Worm (Caenorhabditis elegans) whole organism, L1 larva: ENCODE results near the gene srh-145.

Source experiments
- Y116A8C.19 ChIP-seq: sonication (generic microtip); optimal IDR thresholded peaks from 2 replicates; lab custom pipeline; 2016; ENCODE audit warnings: missing compliant biosample characterization, missing genetic modification characterization, borderline replicate concordance
- aha-1 ChIP-seq: fragments of 150-350 bp; optimal IDR thresholded peaks from 2 replicates; lab custom pipeline; 2014; ENCODE audit warnings: missing biosample characterization, missing genetic modification characterization
- aly-2 ChIP-seq: fragments of 150-350 bp; optimal IDR thresholded peaks from 2 replicates; lab custom pipeline; 2014; ENCODE audit warnings: missing biosample characterization, missing genetic modification characterization
- ama-1 ChIP-seq: fragments of 150-350 bp; optimal IDR thresholded peaks from 2 replicates; lab custom pipeline; 2014
- blmp-1 ChIP-seq: fragments of 150-350 bp; optimal IDR thresholded peaks from 2 replicates; lab custom pipeline; 2014; ENCODE audit warnings: missing biosample characterization, missing genetic modification characterization
- ceh-63 ChIP-seq: fragments of 200-800 bp; sonication (Bioruptor generic); optimal IDR thresholded peaks from 2 replicates; lab custom pipeline; 2018; ENCODE audit warnings: mild to moderate bottlenecking, missing genetic modification characterization, missing compliant biosample characterization
- ceh-82 ChIP-seq, 3 experiments: fragments of 150-350 bp in 1 of 3; sonication (generic microtip) in 2 of 3; optimal IDR thresholded peaks; 2 replicates each; lab custom pipeline; 2014 to 2017; ENCODE audit warnings: missing biosample characterization in 3 of 3, missing genetic modification characterization in 3 of 3
- ceh-88 ChIP-seq: fragments of 200-800 bp; sonication (Bioruptor generic); IDR thresholded peaks from 2 replicates; pipeline ENCODE4 v1.3.6; 2022; ENCODE audit warnings: missing genetic modification characterization, missing compliant biosample characterization
- efl-1 ChIP-seq, 4 experiments: fragments of 150-350 bp; optimal IDR thresholded peaks in 3 of 4; peaks in 1 of 4; 1 replicate in 1 of 4; 2 replicates in 3 of 4; lab custom pipeline; 2014; ENCODE audit warnings: missing biosample characterization in 2 of 4, missing genetic modification characterization in 2 of 4, missing genetic modification reagents in 2 of 4
- efl-3 ChIP-seq: fragments of 200-800 bp; sonication (Bioruptor generic); optimal IDR thresholded peaks from 2 replicates; lab custom pipeline; 2018; ENCODE audit warnings: mild to moderate bottlenecking, missing genetic modification characterization, missing compliant biosample characterization
- egl-27 ChIP-seq, 2 experiments: fragments of 150-350 bp in 1 of 2; sonication (generic microtip); optimal IDR thresholded peaks; 3 replicates each; lab custom pipeline; 2017 to 2018; ENCODE audit warnings: missing biosample characterization in 2 of 2, missing genetic modification characterization in 2 of 2, missing genetic modification reagents in 2 of 2
- elt-2 ChIP-seq: sonication (generic microtip); optimal IDR thresholded peaks from 2 replicates; lab custom pipeline; 2016; ENCODE audit warnings: missing genetic modification characterization, mild to moderate bottlenecking, inconsistent platforms, missing compliant biosample characterization, missing genetic modification reagents
- ets-5 ChIP-seq: fragments of 200-800 bp; sonication (Bioruptor generic); IDR thresholded peaks from 2 replicates; pipeline ENCODE4 v1.3.6; 2022; ENCODE audit warnings: missing genetic modification characterization, missing compliant biosample characterization
- fkh-4 ChIP-seq: sonication (generic microtip); optimal IDR thresholded peaks from 2 replicates; lab custom pipeline; 2016; ENCODE audit warnings: missing compliant biosample characterization, missing genetic modification characterization, borderline replicate concordance
- fkh-8 ChIP-seq: sonication (generic microtip); optimal IDR thresholded peaks from 2 replicates; lab custom pipeline; 2016; ENCODE audit warnings: mild to moderate bottlenecking, missing genetic modification characterization, missing compliant biosample characterization
- fos-1 ChIP-seq: fragments of 150-350 bp; optimal IDR thresholded peaks from 2 replicates; lab custom pipeline; 2014; ENCODE audit warnings: missing biosample characterization, missing genetic modification characterization
- hlh-17 ChIP-seq: fragments of 200-800 bp; sonication (Bioruptor generic); optimal IDR thresholded peaks from 2 replicates; lab custom pipeline; 2018; ENCODE audit warnings: missing genetic modification characterization, mild to moderate bottlenecking, missing compliant biosample characterization, moderate library complexity, borderline replicate concordance
- hpl-2 ChIP-seq: fragments of 150-350 bp; optimal IDR thresholded peaks from 2 replicates; lab custom pipeline; 2014; ENCODE audit warnings: missing biosample characterization, missing genetic modification reagents, missing genetic modification characterization
- irx-1 ChIP-seq: sonication (generic microtip); optimal IDR thresholded peaks from 2 replicates; lab custom pipeline; 2016; ENCODE audit warnings: missing genetic modification characterization, missing compliant biosample characterization
- isw-1 ChIP-seq: fragments of 200-800 bp; sonication (Bioruptor generic); IDR thresholded peaks from 2 replicates; pipeline ENCODE4 v1.3.6; 2022; ENCODE audit warnings: missing genetic modification characterization, missing compliant biosample characterization
- lin-13 ChIP-seq: fragments of 150-350 bp; optimal IDR thresholded peaks from 2 replicates; lab custom pipeline; 2014; ENCODE audit warnings: missing biosample characterization, missing genetic modification reagents, missing genetic modification characterization
- lin-15B ChIP-seq: fragments of 150-350 bp; sonication (generic microtip); optimal IDR thresholded peaks from 3 replicates; lab custom pipeline; 2014; ENCODE audit warnings: missing biosample characterization, missing genetic modification characterization
- lin-39 ChIP-seq: fragments of 150-350 bp; optimal IDR thresholded peaks from 2 replicates; lab custom pipeline; 2014; ENCODE audit warnings: missing biosample characterization, missing genetic modification reagents, missing genetic modification characterization
- lir-3 ChIP-seq: sonication (generic microtip); optimal IDR thresholded peaks from 2 replicates; lab custom pipeline; 2016; ENCODE audit warnings: mild to moderate bottlenecking, missing genetic modification characterization, moderate library complexity, missing compliant biosample characterization; ENCODE audit not compliant: poor library complexity
- lsy-2 ChIP-seq, 2 experiments: fragments of 150-350 bp; optimal IDR thresholded peaks; 2 replicates each; lab custom pipeline; 2014; ENCODE audit warnings: missing biosample characterization in 2 of 2, missing genetic modification characterization in 2 of 2
- mep-1 ChIP-seq: fragments of 150-350 bp; optimal IDR thresholded peaks from 2 replicates; lab custom pipeline; 2014; ENCODE audit warnings: missing biosample characterization, missing genetic modification characterization
- nhr-11 ChIP-seq: fragments of 150-350 bp; optimal IDR thresholded peaks from 2 replicates; lab custom pipeline; 2014; ENCODE audit warnings: missing biosample characterization, missing genetic modification characterization
- nhr-12 ChIP-seq: sonication (generic microtip); optimal IDR thresholded peaks from 2 replicates; lab custom pipeline; 2017; ENCODE audit warnings: missing biosample characterization, missing genetic modification characterization
- nhr-20 ChIP-seq: sonication (generic microtip); optimal IDR thresholded peaks from 2 replicates; lab custom pipeline; 2016; ENCODE audit warnings: mild to moderate bottlenecking, missing genetic modification characterization, missing compliant biosample characterization
- nhr-237 ChIP-seq: fragments of 150-350 bp; optimal IDR thresholded peaks from 2 replicates; lab custom pipeline; 2014; ENCODE audit warnings: missing biosample characterization, missing genetic modification characterization
- nhr-47 ChIP-seq: sonication (generic microtip); optimal IDR thresholded peaks from 2 replicates; lab custom pipeline; 2016; ENCODE audit warnings: mild to moderate bottlenecking, missing genetic modification characterization, moderate library complexity, missing compliant biosample characterization
- nhr-77 ChIP-seq: fragments of 150-350 bp; optimal IDR thresholded peaks from 2 replicates; lab custom pipeline; 2014; ENCODE audit warnings: missing biosample characterization, missing genetic modification characterization
- nhr-84 ChIP-seq: sonication (generic microtip); optimal IDR thresholded peaks from 2 replicates; lab custom pipeline; 2017; ENCODE audit warnings: missing biosample characterization, missing genetic modification characterization
- nhr-85 ChIP-seq: sonication (generic microtip); peaks from one replicate; lab custom pipeline; 2016; ENCODE audit warnings: missing genetic modification characterization, inconsistent platforms, missing compliant biosample characterization
- nhr-90 ChIP-seq: sonication (generic microtip); optimal IDR thresholded peaks from 2 replicates; lab custom pipeline; 2016; ENCODE audit warnings: mild to moderate bottlenecking, missing genetic modification characterization, missing compliant biosample characterization; ENCODE audit not compliant: poor library complexity
- pax-3 ChIP-seq: fragments of 200-800 bp; sonication (Bioruptor generic); optimal IDR thresholded peaks from 2 replicates; lab custom pipeline; 2018; ENCODE audit warnings: mild to moderate bottlenecking, missing genetic modification characterization, moderate library complexity, missing compliant biosample characterization
- rnt-1 ChIP-seq: sonication (generic microtip); optimal IDR thresholded peaks from 2 replicates; lab custom pipeline; 2016; ENCODE audit warnings: mild to moderate bottlenecking, missing genetic modification characterization, moderate library complexity, missing compliant biosample characterization
- snpc-4 ChIP-seq: fragments of 150-350 bp; optimal IDR thresholded peaks from 2 replicates; lab custom pipeline; 2014; ENCODE audit warnings: missing biosample characterization, missing genetic modification characterization
- sptf-1 ChIP-seq: fragments of 150-350 bp; optimal IDR thresholded peaks from 2 replicates; lab custom pipeline; 2014; ENCODE audit warnings: missing biosample characterization, missing genetic modification characterization
- unc-130 ChIP-seq: fragments of 150-350 bp; optimal IDR thresholded peaks from 2 replicates; lab custom pipeline; 2017; ENCODE audit warnings: missing biosample characterization, missing genetic modification characterization, inconsistent platforms
- unc-86 ChIP-seq: sonication (generic microtip); optimal IDR thresholded peaks from 2 replicates; lab custom pipeline; 2016; ENCODE audit warnings: missing genetic modification characterization, missing compliant biosample characterization
- zip-4 ChIP-seq: fragments of 200-800 bp; sonication (Bioruptor generic); optimal IDR thresholded peaks from 2 replicates; lab custom pipeline; 2018; ENCODE audit warnings: mild to moderate bottlenecking, missing genetic modification characterization, moderate library complexity, missing compliant biosample characterization
- ztf-11 ChIP-seq, 2 experiments: sonication (generic microtip); optimal IDR thresholded peaks; 2 replicates each; lab custom pipeline; 2016 to 2017; ENCODE audit warnings: missing genetic modification characterization in 2 of 2, missing biosample characterization in 1 of 2, missing compliant biosample characterization in 1 of 2
- ztf-4 ChIP-seq: fragments of 150-350 bp; optimal IDR thresholded peaks from 2 replicates; lab custom pipeline; 2014; ENCODE audit warnings: missing biosample characterization, missing genetic modification characterization

The srh-145 gene

ce11 chrV:16403974-16404373 lies 6.5 kb upstream of the srh-145 start, which contains the start of gene syp-1:
TSS of gene syp-1 (plus strand) at chrV:16404274.
- TF ChIP-seq aha-1 (tag; lab: Kevin White, UChicago) (no peak), ztf-4 (tag; lab: Kevin White, UChicago) (no peak), nhr-77 (tag; lab: Kevin White, UChicago) (no peak), nhr-237 (no peak), nhr-90 (tag; lab: Kevin White, UChicago) (no peak), lin-13 (GFP tag; lab: Kevin White, UChicago) (no peak), nhr-12 (tag; lab: Kevin White, UChicago) (no peak), elt-2 (tag; lab: Kevin White, UChicago) (no peak), rnt-1 (no peak), nhr-11 (no peak), nhr-84 (tag; lab: Kevin White, UChicago) (no peak), Y116A8C.19 (tag; lab: Kevin White, UChicago) (no peak), fkh-8 (tag; lab: Kevin White, UChicago) (no peak), lin-15B (tag; lab: Kevin White, UChicago) (no peak), snpc-4 (no peak)

ce11 chrV:16405366-16405765 lies 5.1 kb upstream of the srh-145 start:
- TF ChIP-seq ceh-63 (no peak), snpc-4 (no peak), blmp-1 (tag; lab: Kevin White, UChicago) (no peak), ama-1 (lab: Kevin White, UChicago) (no peak), efl-1 (optimal IDR thresholded peaks at IDR 0.05; lab: Kevin White, UChicago) (peak in 1 of 2 experiments; percentile 85), efl-1 (GFP tag; optimal IDR thresholded peaks at IDR 0.05 in 1 of 2; lab: Kevin White, UChicago) (no peak), fos-1 (tag; lab: Kevin White, UChicago) (no peak), aly-2 (tag; lab: Kevin White, UChicago) (no peak), zip-4 (no peak)

- TF ChIP-seq lir-3 (tag; lab: Kevin White, UChicago) (no peak), fkh-4 (tag; lab: Kevin White, UChicago) (no peak), Y116A8C.19 (tag; lab: Kevin White, UChicago) (no peak), lin-15B (tag; lab: Kevin White, UChicago) (no peak), lsy-2 (tag; optimal IDR thresholded peaks at IDR 0.05; lab: Kevin White, UChicago) (no peak), isw-1 (GFP tag; lab: Robert Waterston, UW) (no peak), ceh-88 (no peak), unc-130 (tag; lab: Kevin White, UChicago) (no peak), egl-27 (tag; optimal IDR thresholded peaks at IDR 0.05; lab: Kevin White, UChicago) (no peak), nhr-20 (tag; lab: Kevin White, UChicago) (no peak), unc-86 (tag; lab: Kevin White, UChicago) (no peak), hpl-2 (no peak), sptf-1 (tag; lab: Kevin White, UChicago) (no peak), ztf-11 (tag; optimal IDR thresholded peaks at IDR 0.05; lab: Kevin White, UChicago) (no peak), ceh-63 (no peak), lin-39 (tag; lab: Kevin White, UChicago) (no peak)
Measured at ce11 chrV:16406357-16406756, 4.2 kb upstream of the srh-145 start.

ce11 chrV:16407663-16408062 lies 2.9 kb upstream of the srh-145 start, which contains the start of gene F26D2.3:
TSS of gene F26D2.3 (plus strand) at chrV:16407963.
- no peak for TF ChIP-seq fkh-4 (tag; lab: Kevin White, UChicago)
- no peak for TF ChIP-seq ceh-82 (tag; optimal IDR thresholded peaks at IDR 0.05; lab: Kevin White, UChicago)
- TF ChIP-seq nhr-12 (tag; lab: Kevin White, UChicago): no peak
- no peak for TF ChIP-seq efl-1 (optimal IDR thresholded peaks at IDR 0.05; lab: Kevin White, UChicago)
- no peak for TF ChIP-seq efl-1 (GFP tag; optimal IDR thresholded peaks at IDR 0.05 in 1 of 2; lab: Kevin White, UChicago)
- TF ChIP-seq ztf-11 (tag; optimal IDR thresholded peaks at IDR 0.05; lab: Kevin White, UChicago): no peak
- no peak for TF ChIP-seq nhr-47 (tag; lab: Kevin White, UChicago)
- no peak for TF ChIP-seq pax-3 (tag; lab: Kevin White, UChicago)
- no peak for TF ChIP-seq efl-3 (GFP tag; lab: Kevin White, UChicago)
- TF ChIP-seq nhr-77 (tag; lab: Kevin White, UChicago): no peak
- no peak for TF ChIP-seq fos-1 (tag; lab: Kevin White, UChicago)
- TF ChIP-seq nhr-85 (tag; lab: Kevin White, UChicago): no peak
- TF ChIP-seq mep-1 (tag; lab: Kevin White, UChicago): no peak
- TF ChIP-seq irx-1 (tag; lab: Kevin White, UChicago): no peak
- no peak for TF ChIP-seq ets-5 (GFP tag; lab: Robert Waterston, UW)
- no peak for TF ChIP-seq hlh-17 (GFP tag; lab: Kevin White, UChicago)
